Worm (Caenorhabditis elegans) whole organism, early embryonic: ENCODE results near the gene F22B7.9.

Source experiments
- B0310.2 ChIP-seq: sonication (generic microtip); optimal IDR thresholded peaks from 2 replicates; lab custom pipeline; 2016; ENCODE audit warnings: mild to moderate bottlenecking, missing genetic modification characterization, missing compliant biosample characterization
- F13C5.2 ChIP-seq: sonication (generic microtip); optimal IDR thresholded peaks from 2 replicates; lab custom pipeline; 2017; ENCODE audit warnings: mild to moderate bottlenecking, missing genetic modification characterization, inconsistent platforms, missing compliant biosample characterization
- aly-1 ChIP-seq: sonication (generic microtip); optimal IDR thresholded peaks from 2 replicates; lab custom pipeline; 2016; ENCODE audit warnings: missing genetic modification characterization, missing compliant biosample characterization
- ama-1 ChIP-seq: fragments of 150-350 bp; optimal IDR thresholded peaks from 2 replicates; lab custom pipeline; 2014
- ceh-13 ChIP-seq: fragments of 200-800 bp; sonication (Bioruptor generic); optimal IDR thresholded peaks from 2 replicates; lab custom pipeline; 2018; ENCODE audit warnings: mild to moderate bottlenecking, missing genetic modification characterization, missing compliant biosample characterization
- ceh-36 ChIP-seq: sonication (generic microtip); optimal IDR thresholded peaks from 2 replicates; lab custom pipeline; 2016; ENCODE audit warnings: missing genetic modification characterization, inconsistent platforms, missing compliant biosample characterization
- ets-7 ChIP-seq: sonication (generic microtip); optimal IDR thresholded peaks from 2 replicates; lab custom pipeline; 2016; ENCODE audit warnings: missing genotype, missing genetic modification characterization, missing compliant biosample characterization
- flt-1 ChIP-seq: fragments of 200-800 bp; sonication (Bioruptor generic); IDR thresholded peaks from 2 replicates; pipeline ENCODE4 v1.3.6; 2022; ENCODE audit warnings: missing genetic modification characterization, missing compliant biosample characterization
- hmbx-1 ChIP-seq: sonication (generic microtip); optimal IDR thresholded peaks from 2 replicates; lab custom pipeline; 2016; ENCODE audit warnings: mild to moderate bottlenecking, missing genetic modification characterization, missing compliant biosample characterization
- hmg-4 ChIP-seq: fragments of 200-800 bp; sonication (Bioruptor generic); optimal IDR thresholded peaks from 2 replicates; lab custom pipeline; 2018; ENCODE audit warnings: mild to moderate bottlenecking, missing genetic modification characterization, missing compliant biosample characterization
- pes-1 ChIP-seq: fragments of 200-800 bp; sonication (Bioruptor generic); IDR thresholded peaks from 2 replicates; pipeline ENCODE4 v1.3.6; 2022; ENCODE audit warnings: missing genetic modification reagents, missing genetic modification characterization, missing compliant biosample characterization
- scrt-1 ChIP-seq: fragments of 200-800 bp; sonication (Bioruptor generic); IDR thresholded peaks from 2 replicates; pipeline ENCODE4 v1.3.6; 2022; ENCODE audit warnings: missing genetic modification characterization, missing compliant biosample characterization
- sea-1 ChIP-seq: fragments of 200-800 bp; sonication (Bioruptor generic); conservative IDR thresholded peaks from 2 replicates; pipeline ENCODE4 v1.3.6; 2022; ENCODE audit warnings: missing genetic modification characterization, missing compliant biosample characterization
- tbx-11 ChIP-seq: fragments of 200-800 bp; sonication (Bioruptor generic); IDR thresholded peaks from 2 replicates; pipeline ENCODE4 v1.3.6; 2022; ENCODE audit warnings: missing genetic modification characterization, missing compliant biosample characterization
- tbx-37 ChIP-seq: fragments of 200-800 bp; sonication (Bioruptor generic); conservative IDR thresholded peaks from 2 replicates; pipeline ENCODE4 v1.3.6; 2022; ENCODE audit warnings: missing genetic modification reagents, missing genetic modification characterization, missing compliant biosample characterization
- tra-4 ChIP-seq: sonication (generic microtip); optimal IDR thresholded peaks from 2 replicates; lab custom pipeline; 2017; ENCODE audit warnings: missing genetic modification characterization, missing compliant biosample characterization

F22B7.9 gene

ce11 chrIII:8609683-8610082 is 44.0 kb downstream of the F22B7.9 start, which contains the start of gene C06E1.9:
Gene C06E1.9, minus strand, starts transcription at chrIII:8609783.
- TF ChIP-seq ceh-13 (no peak), B0310.2 (tag; lab: Kevin White, UChicago) (no peak), tbx-11 (GFP tag; lab: Robert Waterston, UW) (no peak), ceh-36 (tag; lab: Kevin White, UChicago) (no peak), ets-7 (tag; lab: Kevin White, UChicago) (no peak), F13C5.2 (tag; lab: Kevin White, UChicago) (no peak), scrt-1 (GFP tag; lab: Robert Waterston, UW) (no peak), tra-4 (no peak), aly-1 (tag; lab: Kevin White, UChicago) (no peak), flt-1 (GFP tag; lab: Robert Waterston, UW) (no peak), hmbx-1 (no peak), tbx-37 (no peak), pes-1 (no peak), sea-1 (GFP tag; lab: Robert Waterston, UW) (no peak)

ce11 chrIII:8605532-8605931 is 48.2 kb downstream of the F22B7.9 start, which contains the start of gene C06E1.1:
Gene C06E1.1, plus strand, starts transcription at chrIII:8605832.
- TF ChIP-seq pes-1 (no peak), ets-7 (tag; lab: Kevin White, UChicago) (no peak), hmg-4 (GFP tag; lab: Kevin White, UChicago) (no peak), ceh-36 (tag; lab: Kevin White, UChicago) (no peak), flt-1 (GFP tag; lab: Robert Waterston, UW) (no peak), ceh-13 (no peak), tra-4 (no peak), B0310.2 (tag; lab: Kevin White, UChicago) (no peak), ama-1 (no peak)
